Worm (Caenorhabditis elegans) whole organism, L2 larva: ENCODE measurements around the gene T02E9.5.

Experiments used
- R02D3.7 ChIP-seq: fragments of 150-350 bp; optimal IDR thresholded peaks from 2 replicates; lab custom pipeline; 2014; ENCODE audit warnings: missing biosample characterization, missing genetic modification characterization
- egl-27 ChIP-seq: sonication (generic microtip); optimal IDR thresholded peaks from 3 replicates; lab custom pipeline; 2017; ENCODE audit warnings: missing biosample characterization, missing genetic modification reagents, missing genetic modification characterization
- lin-13 ChIP-seq: fragments of 150-350 bp; optimal IDR thresholded peaks from 2 replicates; lab custom pipeline; 2014; ENCODE audit warnings: missing biosample characterization, missing genetic modification reagents, missing genetic modification characterization

DNA sequence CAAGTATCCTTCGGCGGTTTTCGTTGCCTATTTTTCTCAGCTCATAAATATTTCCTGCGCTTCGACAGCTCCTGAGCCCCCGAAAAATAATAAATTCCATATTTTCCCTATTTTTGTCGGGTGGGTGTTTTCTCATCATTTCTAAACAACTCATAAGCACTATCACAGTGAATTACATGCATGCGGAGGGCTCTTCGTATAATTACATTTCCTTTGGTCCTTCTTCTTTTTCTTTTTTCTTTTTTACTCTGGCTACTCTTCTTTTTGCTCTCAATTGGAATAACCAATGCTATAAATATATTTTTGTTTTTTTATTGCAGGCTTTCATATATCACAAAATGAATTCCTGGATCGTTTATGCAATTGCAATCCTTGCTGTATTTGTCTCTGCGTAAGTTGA, at the start of gene T02E9.5:
- no peak for TF ChIP-seq lin-13 (GFP tag; lab: Kevin White, UChicago)
- no peak for TF ChIP-seq egl-27 (tag; lab: Kevin White, UChicago)
- TF ChIP-seq R02D3.7 (tag; lab: Kevin White, UChicago): no peak
